Worm (Caenorhabditis elegans): ENCODE data around the gene gmn-1.

ce11 chrIII:12182919-12183318 lies 42.2 kb downstream of the gmn-1 start, which contains the start of gene Y75B8A.10:
- TF ChIP-seq ztf-23 (GFP tag; IDR thresholded peaks at IDR 0.05) (no peak), flt-1 (GFP tag; IDR thresholded peaks at IDR 0.05) (no peak), med-1 (GFP tag; optimal IDR thresholded peaks at IDR 0.05; ENCODE audit: insufficient read depth) (no peak), ztf-29 (GFP tag; IDR thresholded peaks at IDR 0.05) (no peak)
